Worm (Caenorhabditis elegans): ENCODE data around the gene srbc-78.

srbc-78 gene

ce11 chrV:20493271-20494231 lies 4.5 kb upstream of the srbc-78 start, which contains the start of gene B0250.5:
Gene B0250.5, plus strand, starts transcription at chrV:20493924.
- TF ChIP-seq gmeb-1 (tag; optimal IDR thresholded peaks at IDR 0.05): peak; percentile 20
- peak; percentile 56 to 66 for TF ChIP-seq lsy-2 (tag; optimal IDR thresholded peaks at IDR 0.05)
- TF ChIP-seq nhr-6 (tag; optimal IDR thresholded peaks at IDR 0.05): no peak
- no peak for TF ChIP-seq alr-1 (tag; optimal IDR thresholded peaks at IDR 0.05)
- peak; percentile 13 for TF ChIP-seq lin-13 (GFP tag; optimal IDR thresholded peaks at IDR 0.05)
- TF ChIP-seq nhr-23 (tag; optimal IDR thresholded peaks at IDR 0.05): no peak
- no peak for TF ChIP-seq nhr-12 (tag; optimal IDR thresholded peaks at IDR 0.05)
- TF ChIP-seq nhr-237 (tag; optimal IDR thresholded peaks at IDR 0.05): no peak
- TF ChIP-seq snpc-4 (tag; optimal IDR thresholded peaks at IDR 0.05): no peak
- TF ChIP-seq ceh-82 (tag; optimal IDR thresholded peaks at IDR 0.05): no peak
- peak; percentile 65 for TF ChIP-seq C34F6.9 (tag; optimal IDR thresholded peaks at IDR 0.05)
- no peak for TF ChIP-seq nhr-10 (tag; optimal IDR thresholded peaks at IDR 0.05)
- TF ChIP-seq nhr-11 (tag; optimal IDR thresholded peaks at IDR 0.05): no peak
- TF ChIP-seq peb-1 (tag; optimal IDR thresholded peaks at IDR 0.05): no peak
- TF ChIP-seq sem-4 (tag; optimal IDR thresholded peaks at IDR 0.05): no peak
- TF ChIP-seq elt-1 (tag; optimal IDR thresholded peaks at IDR 0.05): no peak
- peak; percentile 70 for TF ChIP-seq unc-55 (GFP tag; optimal IDR thresholded peaks at IDR 0.05)
- no peak for TF ChIP-seq zag-1 (tag; optimal IDR thresholded peaks at IDR 0.05)
- TF ChIP-seq crh-2 (tag; optimal IDR thresholded peaks at IDR 0.05): peak; percentile 69
- no peak for TF ChIP-seq mdl-1 (tag; optimal IDR thresholded peaks at IDR 0.05)
- TF ChIP-seq elt-3 (tag; optimal IDR thresholded peaks at IDR 0.05): no peak
- no peak for TF ChIP-seq ztf-1 (GFP tag; conservative IDR thresholded peaks at IDR 0.05)
- no peak for TF ChIP-seq sma-9 (GFP tag; optimal IDR thresholded peaks at IDR 0.05)
- TF ChIP-seq sma-9 (tag; optimal IDR thresholded peaks at IDR 0.05): no peak
- TF ChIP-seq nhr-129 (tag; optimal IDR thresholded peaks at IDR 0.05): no peak
- no peak for TF ChIP-seq Y55F3AM.14 (GFP tag; optimal IDR thresholded peaks at IDR 0.05)
- no peak for TF ChIP-seq egl-27 (tag; optimal IDR thresholded peaks at IDR 0.05)
- TF ChIP-seq aly-2 (tag; optimal IDR thresholded peaks at IDR 0.05): no peak
- no peak for TF ChIP-seq fos-1 (tag; optimal IDR thresholded peaks at IDR 0.05)
- no peak for TF ChIP-seq unc-62 (GFP tag; optimal IDR thresholded peaks at IDR 0.05)
- TF ChIP-seq dmd-4 (tag; optimal IDR thresholded peaks at IDR 0.05): no peak
- TF ChIP-seq nhr-21 (tag; optimal IDR thresholded peaks at IDR 0.05): no peak
- TF ChIP-seq ztf-4 (tag; optimal IDR thresholded peaks at IDR 0.05): no peak
- no peak for TF ChIP-seq ZK546.5 (tag; optimal IDR thresholded peaks at IDR 0.05)
- TF ChIP-seq R02D3.7 (tag; optimal IDR thresholded peaks at IDR 0.05): no peak
- TF ChIP-seq ztf-11 (tag; optimal IDR thresholded peaks at IDR 0.05): no peak
- no peak for TF ChIP-seq ama-1 (optimal IDR thresholded peaks at IDR 0.05)
- TF ChIP-seq skn-1 (tag; optimal IDR thresholded peaks at IDR 0.05): no peak
- TF ChIP-seq mbf-1 (tag; optimal IDR thresholded peaks at IDR 0.05): no peak
- TF ChIP-seq sma-3 (GFP tag; optimal IDR thresholded peaks at IDR 0.05): peak; percentile 37
- TF ChIP-seq unc-39 (tag; optimal IDR thresholded peaks at IDR 0.05): no peak
- TF ChIP-seq nhr-25 (tag; optimal IDR thresholded peaks at IDR 0.05): peak; percentile 21
- TF ChIP-seq F13H6.1 (tag; optimal IDR thresholded peaks at IDR 0.05): peak; percentile 10
- TF ChIP-seq lin-39 (tag; optimal IDR thresholded peaks at IDR 0.05): no peak
- no peak for TF ChIP-seq nhr-77 (tag; optimal IDR thresholded peaks at IDR 0.05)
- no peak for TF ChIP-seq mab-5 (tag; optimal IDR thresholded peaks at IDR 0.05)
- no peak for TF ChIP-seq ceh-16 (tag; optimal IDR thresholded peaks at IDR 0.05)
- no peak for TF ChIP-seq lin-11 (tag; optimal IDR thresholded peaks at IDR 0.05)
- TF ChIP-seq blmp-1 (tag; optimal IDR thresholded peaks at IDR 0.05; ENCODE audit: insufficient read depth): no peak

Measured in whole organism, L2 larva.